Fruit fly (Drosophila melanogaster): ENCODE results near the gene SclB.

SclB gene

dm6 chr2L:16824905-16825333, 12.9 kb upstream of the SclB start, which contains the start of gene Cse1:
Gene Cse1 (minus strand): TSS chr2L:16825207.
- TF ChIP-seq CG8159 (tag; optimal IDR thresholded peaks at IDR 0.05) (no peak), CG15710 (tag; optimal IDR thresholded peaks at IDR 0.05) (no peak), CG12605 (GFP tag; IDR thresholded peaks at IDR 0.05) (no peak), Pif1A (GFP tag; optimal IDR thresholded peaks at IDR 0.05) (no peak), CG34367 (tag; optimal IDR thresholded peaks at IDR 0.05) (no peak), EcR (GFP tag; optimal IDR thresholded peaks at IDR 0.05) (no peak), CG8301 (tag; optimal IDR thresholded peaks at IDR 0.05) (no peak), CG4496 (GFP tag; IDR thresholded peaks at IDR 0.05) (no peak), CG10348 (GFP tag; IDR thresholded peaks at IDR 0.05) (no peak), CG14655 (GFP tag; optimal IDR thresholded peaks at IDR 0.05) (no peak), gl (tag; optimal IDR thresholded peaks at IDR 0.05) (no peak)

- TF ChIP-seq EcR (GFP tag; optimal IDR thresholded peaks at IDR 0.05) (no peak), CG8301 (tag; optimal IDR thresholded peaks at IDR 0.05) (no peak), CG32121 (GFP tag; IDR thresholded peaks at IDR 0.05) (no peak), CG9948 (tag; optimal IDR thresholded peaks at IDR 0.05) (no peak), gl (tag; optimal IDR thresholded peaks at IDR 0.05) (no peak), Snoo (tag; optimal IDR thresholded peaks at IDR 0.05) (no peak), CG15710 (tag; optimal IDR thresholded peaks at IDR 0.05) (no peak), rn (GFP tag; IDR thresholded peaks at IDR 0.05) (no peak), CG10348 (GFP tag; IDR thresholded peaks at IDR 0.05) (no peak), CG34367 (tag; optimal IDR thresholded peaks at IDR 0.05) (no peak), Pif1B (GFP tag; optimal IDR thresholded peaks at IDR 0.05) (no peak), fd96Ca (GFP tag; IDR thresholded peaks at IDR 0.05) (no peak), CG12605 (GFP tag; IDR thresholded peaks at IDR 0.05) (no peak)
Observed at dm6 chr2L:16826872-16827506, 10.8 kb upstream of the SclB start, which contains the start of gene AspRS-m. Gene AspRS-m (plus strand): TSS chr2L:16827078.

dm6 chr2L:16834402-16834801, 3.4 kb upstream of the SclB start, which contains the start of gene CG13282:
Gene CG13282 (minus strand): TSS chr2L:16834502.
- TF ChIP-seq CG15710 (tag; optimal IDR thresholded peaks at IDR 0.05) (no peak), Snoo (tag; optimal IDR thresholded peaks at IDR 0.05) (no peak), gl (tag; optimal IDR thresholded peaks at IDR 0.05) (no peak), D1 (tag; optimal IDR thresholded peaks at IDR 0.05) (no peak), Pif1B (GFP tag; optimal IDR thresholded peaks at IDR 0.05) (no peak), CG12605 (GFP tag; IDR thresholded peaks at IDR 0.05) (no peak), CG14655 (GFP tag; optimal IDR thresholded peaks at IDR 0.05) (no peak), fd96Ca (GFP tag; IDR thresholded peaks at IDR 0.05) (no peak), rn (GFP tag; IDR thresholded peaks at IDR 0.05) (no peak), Ets98B (GFP tag; IDR thresholded peaks at IDR 0.05) (no peak), CG4496 (GFP tag; IDR thresholded peaks at IDR 0.05) (no peak), CG17806 (tag; optimal IDR thresholded peaks at IDR 0.05) (no peak), CG32121 (GFP tag; IDR thresholded peaks at IDR 0.05) (no peak), CG13204 (GFP tag; optimal IDR thresholded peaks at IDR 0.05) (no peak), CG8159 (tag; optimal IDR thresholded peaks at IDR 0.05) (no peak), CG8301 (tag; optimal IDR thresholded peaks at IDR 0.05) (no peak), Pif1A (GFP tag; optimal IDR thresholded peaks at IDR 0.05) (no peak), EcR (GFP tag; optimal IDR thresholded peaks at IDR 0.05) (no peak), CG10348 (GFP tag; IDR thresholded peaks at IDR 0.05) (no peak), CG9948 (tag; optimal IDR thresholded peaks at IDR 0.05) (no peak)

- TF ChIP-seq CG13204 (GFP tag; optimal IDR thresholded peaks at IDR 0.05) (no peak), Pif1A (GFP tag; optimal IDR thresholded peaks at IDR 0.05) (no peak), CG12605 (GFP tag; IDR thresholded peaks at IDR 0.05) (no peak), Pif1B (GFP tag; optimal IDR thresholded peaks at IDR 0.05) (no peak), CG9948 (tag; optimal IDR thresholded peaks at IDR 0.05) (no peak)
Observed at dm6 chr2L:16837158-16837557, 614 bp upstream of the SclB start, which contains the start of gene Nepl9. Gene Nepl9 (minus strand): TSS chr2L:16837258.

- TF ChIP-seq CG34367 (tag; optimal IDR thresholded peaks at IDR 0.05) (no peak), CG10348 (GFP tag; IDR thresholded peaks at IDR 0.05) (no peak), CG15710 (tag; optimal IDR thresholded peaks at IDR 0.05) (no peak), EcR (GFP tag; optimal IDR thresholded peaks at IDR 0.05) (no peak), Pif1A (GFP tag; optimal IDR thresholded peaks at IDR 0.05) (no peak), CG32121 (GFP tag; IDR thresholded peaks at IDR 0.05) (no peak), Pif1B (GFP tag; optimal IDR thresholded peaks at IDR 0.05) (no peak), fd96Ca (GFP tag; IDR thresholded peaks at IDR 0.05) (no peak), Ets98B (GFP tag; IDR thresholded peaks at IDR 0.05) (no peak), D1 (tag; optimal IDR thresholded peaks at IDR 0.05) (no peak), CG4496 (GFP tag; IDR thresholded peaks at IDR 0.05) (no peak), rn (GFP tag; IDR thresholded peaks at IDR 0.05) (no peak), Snoo (tag; optimal IDR thresholded peaks at IDR 0.05) (no peak), CG9948 (tag; optimal IDR thresholded peaks at IDR 0.05) (no peak), CG13204 (GFP tag; optimal IDR thresholded peaks at IDR 0.05) (no peak), CG8159 (tag; optimal IDR thresholded peaks at IDR 0.05) (no peak), CG17806 (tag; optimal IDR thresholded peaks at IDR 0.05) (no peak)
Observed at dm6 chr2L:16839665-16840064, 1.9 kb downstream of the SclB start.

dm6 chr2L:16842505-16842904, 4.7 kb downstream of the SclB start:
- TF ChIP-seq CG12605 (GFP tag; IDR thresholded peaks at IDR 0.05) (no peak), gl (tag; optimal IDR thresholded peaks at IDR 0.05) (no peak), CG8159 (tag; optimal IDR thresholded peaks at IDR 0.05) (no peak), fd96Ca (GFP tag; IDR thresholded peaks at IDR 0.05) (no peak), CG9948 (tag; optimal IDR thresholded peaks at IDR 0.05) (no peak), CG8301 (tag; optimal IDR thresholded peaks at IDR 0.05) (no peak), Pif1A (GFP tag; optimal IDR thresholded peaks at IDR 0.05) (peak; percentile 52), Ets98B (GFP tag; IDR thresholded peaks at IDR 0.05) (no peak), Pif1B (GFP tag; optimal IDR thresholded peaks at IDR 0.05) (peak; percentile 27), CG17806 (tag; optimal IDR thresholded peaks at IDR 0.05) (no peak), CG32121 (GFP tag; IDR thresholded peaks at IDR 0.05) (no peak), rn (GFP tag; IDR thresholded peaks at IDR 0.05) (no peak), Snoo (tag; optimal IDR thresholded peaks at IDR 0.05) (no peak), CG4496 (GFP tag; IDR thresholded peaks at IDR 0.05) (no peak), D1 (tag; optimal IDR thresholded peaks at IDR 0.05) (no peak), EcR (GFP tag; optimal IDR thresholded peaks at IDR 0.05) (no peak)
